Fruit fly (Drosophila melanogaster) whole organism, wandering third instar larva: ENCODE results near the gene CG11951.

Experiments
- Hr83 ChIP-seq: fragments of 200-300 bp; sonication (Bioruptor generic); optimal IDR thresholded peaks from 2 replicates; lab custom pipeline; 2016; ENCODE audit warnings: missing biosample characterization, mild to moderate bottlenecking, missing genetic modification characterization, moderate library complexity; ENCODE audit not compliant: poor library complexity, severe bottlenecking
- Myc ChIP-seq: fragments of >200 bp; optimal IDR thresholded peaks from 2 replicates; lab custom pipeline; 2017
- OdsH ChIP-seq: fragments of 200-800 bp; sonication (Bioruptor generic); optimal IDR thresholded peaks from 2 replicates; lab custom pipeline; 2016; ENCODE audit warnings: missing biosample characterization, mild to moderate bottlenecking, missing genetic modification characterization
- Sp1 ChIP-seq: fragments of 200-800 bp; sonication (Bioruptor generic); optimal IDR thresholded peaks from 3 replicates; lab custom pipeline; 2019; ENCODE audit warnings: missing biosample characterization, mild to moderate bottlenecking, missing genetic modification characterization, moderate library complexity
- dl ChIP-seq, 2 experiments: fragments of 175-275, 200-275 bp in 1 of 2; fragments of 200-275 bp in 1 of 2; sonication (Bioruptor generic); optimal IDR thresholded peaks; lab custom pipeline; 2018; ENCODE audit warnings: mild to moderate bottlenecking in 2 of 2, missing biosample characterization in 2 of 2, missing genetic modification characterization in 2 of 2, moderate library complexity in 2 of 2; ENCODE audit not compliant: partially characterized antibody in 2 of 2, insufficient read depth in 1 of 2
- fru ChIP-seq: fragments of 200-800 bp; sonication (Bioruptor generic); optimal IDR thresholded peaks from 3 replicates; lab custom pipeline; 2016; ENCODE audit warnings: missing biosample characterization, mild to moderate bottlenecking, missing genetic modification characterization
- psq ChIP-seq: fragments of 200-800 bp; sonication (Bioruptor generic); optimal IDR thresholded peaks from 3 replicates; lab custom pipeline; 2017; ENCODE audit warnings: missing biosample characterization, mild to moderate bottlenecking, missing genetic modification characterization, moderate library complexity
- tai ChIP-seq: sonication (Bioruptor generic); optimal IDR thresholded peaks from 2 replicates; lab custom pipeline; 2016; ENCODE audit warnings: missing biosample characterization, missing genetic modification characterization
- usp ChIP-seq: fragments of >200 bp; optimal IDR thresholded peaks from 2 replicates; lab custom pipeline; 2017; ENCODE audit warnings: missing biosample characterization, missing genetic modification characterization
- woc ChIP-seq: sonication (Bioruptor generic); optimal IDR thresholded peaks from 2 replicates; lab custom pipeline; 2016; ENCODE audit warnings: missing biosample characterization, mild to moderate bottlenecking, missing genetic modification characterization

- TF ChIP-seq tai (no peak), woc (GFP tag; lab: Kevin White, UChicago) (no peak), dl (GFP tag; optimal IDR thresholded peaks at IDR 0.05; lab: Kevin White, UChicago; ENCODE audit: insufficient read depth in 1 of 2, partially characterized antibody in 2 of 2) (no peak), Hr83 (GFP tag; lab: Kevin White, UChicago) (no peak), Sp1 (no peak), psq (no peak), usp (GFP tag; lab: Kevin White, UChicago) (no peak), OdsH (GFP tag; lab: Kevin White, UChicago) (no peak), Myc (no peak), fru (no peak)
Observed at dm6 chr3R:29202418-29202817, 36.1 kb downstream of the CG11951 start, which contains the start of gene Mesh1.
